Worm (Caenorhabditis elegans): ENCODE results near the gene ZC376.8.
A peak's percentile ranks its signal among the peaks of the same experiment; 100 is the strongest.

ZC376.8 gene

ce11 chrV:14193451-14193850 lies 13.4 kb downstream of the ZC376.8 start, which contains the start of gene atfs-1 (continued):
- TF ChIP-seq ztf-28 (GFP tag; IDR thresholded peaks at IDR 0.05) (no peak), F23B12.7 (tag; optimal IDR thresholded peaks at IDR 0.05; ENCODE audit: insufficient read depth) (no peak), hsf-1 (GFP tag; IDR thresholded peaks at IDR 0.05) (0 out of 2 replicates have a peak, but pooled peaks have one; percentile 34), madf-3 (GFP tag; IDR thresholded peaks at IDR 0.05) (no peak), ets-4 (GFP tag; optimal IDR thresholded peaks at IDR 0.05) (peak; percentile 15), athp-1 (tag; optimal IDR thresholded peaks at IDR 0.05) (no peak), K11D2.4 (GFP tag; IDR thresholded peaks at IDR 0.05) (no peak), dpl-1 (GFP tag; optimal IDR thresholded peaks at IDR 0.05) (no peak), mxl-1 (tag; optimal IDR thresholded peaks at IDR 0.05) (no peak), attf-3 (GFP tag; conservative IDR thresholded peaks at IDR 0.05) (no peak), ztf-18 (tag; optimal IDR thresholded peaks at IDR 0.05) (peak; percentile 75), repo-1 (tag; optimal IDR thresholded peaks at IDR 0.05) (no peak), ceh-58 (GFP tag; IDR thresholded peaks at IDR 0.05) (no peak), egrh-3 (GFP tag; IDR thresholded peaks at IDR 0.05) (peak; percentile 41; the same call in 1 of the 2 replicates), ceh-40 (GFP tag; IDR thresholded peaks at IDR 0.05) (no peak), xnd-1 (tag; optimal IDR thresholded peaks at IDR 0.05) (no peak), C06A6.2 (GFP tag; conservative IDR thresholded peaks at IDR 0.05) (no peak), F10E7.11 (tag; optimal IDR thresholded peaks at IDR 0.05) (no peak), F49E8.2 (tag; optimal IDR thresholded peaks at IDR 0.05; ENCODE audit: insufficient read depth) (no peak), hmg-1.2 (GFP tag; IDR thresholded peaks at IDR 0.05) (peak; percentile 88), chd-7 (tag; optimal IDR thresholded peaks at IDR 0.05) (peak; percentile 28), ztf-22 (GFP tag; optimal IDR thresholded peaks at IDR 0.05) (no peak), cebp-1 (GFP tag; IDR thresholded peaks at IDR 0.05) (peak; percentile 58; the same call in 1 of the 2 replicates), cebp-1 (tag; optimal IDR thresholded peaks at IDR 0.05) (peak; percentile 79), Y95B8A.8 (GFP tag; IDR thresholded peaks at IDR 0.05) (no peak), mel-28 (tag; optimal IDR thresholded peaks at IDR 0.05; ENCODE audit: borderline replicate concordance) (no peak), sea-2 (GFP tag; IDR thresholded peaks at IDR 0.05) (no peak), F37B4.10 (GFP tag; IDR thresholded peaks at IDR 0.05) (no peak), ztf-6 (GFP tag; IDR thresholded peaks at IDR 0.05) (no peak)

DNA sequence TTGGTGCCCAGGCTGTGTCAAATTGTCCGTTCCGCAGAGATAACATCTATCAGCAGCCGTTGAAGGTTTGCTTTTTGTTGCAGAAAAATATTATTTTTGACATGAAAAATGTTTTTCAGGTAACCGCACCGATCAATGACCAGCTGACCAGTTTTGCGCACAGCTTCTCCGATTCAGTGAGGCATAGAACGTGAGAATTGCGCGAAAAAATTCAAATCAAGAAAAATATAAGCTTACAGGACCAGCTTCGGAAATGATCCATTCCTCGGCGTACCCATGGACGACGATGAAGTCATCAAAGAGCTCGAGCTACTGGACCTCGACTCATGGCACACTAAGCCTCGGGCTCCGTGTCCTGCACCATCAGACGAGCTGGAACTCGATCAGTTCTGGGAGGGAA lies 14.5 kb downstream of the ZC376.8 start:
- TF ChIP-seq ceh-58 (GFP tag; IDR thresholded peaks at IDR 0.05) (no peak), B0336.3 (GFP tag; IDR thresholded peaks at IDR 0.05) (peak; percentile 23; the same call in 1 of the 2 replicates), zfh-2 (GFP tag; conservative IDR thresholded peaks at IDR 0.05) (peak; percentile 57), ama-1 (optimal IDR thresholded peaks at IDR 0.05) (peak; percentile 4), ama-1 (GFP tag; optimal IDR thresholded peaks at IDR 0.05) (no peak), mcd-1 (GFP tag; IDR thresholded peaks at IDR 0.05) (no peak; the same call in 1 of the 2 replicates), dox-1 (GFP tag; IDR thresholded peaks at IDR 0.05) (0 out of 2 replicates have a peak, but pooled peaks have one; percentile 20), sea-2 (GFP tag; IDR thresholded peaks at IDR 0.05) (no peak), ccch-3 (GFP tag; optimal IDR thresholded peaks at IDR 0.05) (no peak)

ce11 chrV:14197651-14198050 lies 17.6 kb downstream of the ZC376.8 start:
- no peak for TF ChIP-seq snpc-3.4 (tag; optimal IDR thresholded peaks at IDR 0.05)
- TF ChIP-seq nfya-1 (tag; optimal IDR thresholded peaks at IDR 0.05; ENCODE audit: borderline replicate concordance, insufficient read depth): no peak
- TF ChIP-seq nhr-120 (GFP tag; IDR thresholded peaks at IDR 0.05): no peak
- no peak for TF ChIP-seq lin-35 (GFP tag; optimal IDR thresholded peaks at IDR 0.05)
- no peak for TF ChIP-seq hlh-26 (GFP tag; conservative IDR thresholded peaks at IDR 0.05)
- TF ChIP-seq lin-40 (tag; optimal IDR thresholded peaks at IDR 0.05): peak; percentile 31
- TF ChIP-seq hmg-1.2 (GFP tag; IDR thresholded peaks at IDR 0.05): 0 out of 2 replicates have a peak, but pooled peaks have one; percentile 9
- no peak for TF ChIP-seq Y95B8A.8 (GFP tag; IDR thresholded peaks at IDR 0.05)
- no peak for TF ChIP-seq let-526 (GFP tag; IDR thresholded peaks at IDR 0.05)
- peak; percentile 19 for TF ChIP-seq zim-3 (tag; optimal IDR thresholded peaks at IDR 0.05)
- 0 out of 2 replicates have a peak, but pooled peaks have one; percentile 23 for TF ChIP-seq ztf-25 (GFP tag; IDR thresholded peaks at IDR 0.05)
- no peak for TF ChIP-seq tbx-9 (tag; optimal IDR thresholded peaks at IDR 0.05; ENCODE audit: borderline replicate concordance)
- TF ChIP-seq egl-18 (GFP tag; IDR thresholded peaks at IDR 0.05): no peak
- 0 out of 2 replicates have a peak, but pooled peaks have one; percentile 13 for TF ChIP-seq B0019.2 (GFP tag; conservative IDR thresholded peaks at IDR 0.05)

All from whole organism, young adult.